Worm (Caenorhabditis elegans) whole organism, late embryonic: ENCODE measurements around the gene F08D12.4.

ENCODE experiments used
- C38D4.7 ChIP-seq: fragments of 200-800 bp; sonication (Bioruptor generic); optimal IDR thresholded peaks from 2 replicates; lab custom pipeline; 2018; ENCODE audit warnings: mild to moderate bottlenecking, missing genetic modification characterization, moderate library complexity, missing compliant biosample characterization
- F13H6.1 ChIP-seq: sonication (generic microtip); optimal IDR thresholded peaks from 2 replicates; lab custom pipeline; 2016; ENCODE audit warnings: missing genetic modification characterization, missing compliant biosample characterization
- K02D7.2 ChIP-seq: sonication (generic microtip); optimal IDR thresholded peaks from 2 replicates; lab custom pipeline; 2017; ENCODE audit warnings: mild to moderate bottlenecking, missing genetic modification characterization, missing compliant biosample characterization
- T23F11.4 ChIP-seq: fragments of 200-800 bp; sonication (Bioruptor generic); optimal IDR thresholded peaks from 2 replicates; lab custom pipeline; 2018; ENCODE audit warnings: mild to moderate bottlenecking, missing genetic modification characterization, missing compliant biosample characterization
- Y22D7AL.16 ChIP-seq: sonication (generic microtip); optimal IDR thresholded peaks from 2 replicates; lab custom pipeline; 2016; ENCODE audit warnings: missing genetic modification characterization, missing compliant biosample characterization
- ahr-1 ChIP-seq: sonication (generic microtip); optimal IDR thresholded peaks from 2 replicates; lab custom pipeline; 2016; ENCODE audit warnings: missing genetic modification characterization, missing compliant biosample characterization
- ceh-18 ChIP-seq: sonication (generic microtip); optimal IDR thresholded peaks from 2 replicates; lab custom pipeline; 2016; ENCODE audit warnings: missing genetic modification characterization, missing compliant biosample characterization
- ceh-19 ChIP-seq: fragments of 200-800 bp; sonication (Bioruptor generic); optimal IDR thresholded peaks from 2 replicates; lab custom pipeline; 2018; ENCODE audit warnings: mild to moderate bottlenecking, missing genetic modification characterization, missing compliant biosample characterization
- ceh-2 ChIP-seq: sonication (generic microtip); optimal IDR thresholded peaks from 2 replicates; lab custom pipeline; 2016; ENCODE audit warnings: missing genotype, missing genetic modification characterization, missing compliant biosample characterization
- ceh-30 ChIP-seq: fragments of 150-350 bp; optimal IDR thresholded peaks from 2 replicates; lab custom pipeline; 2014; ENCODE audit warnings: missing biosample characterization, missing genetic modification characterization
- ceh-34 ChIP-seq: sonication (generic microtip); optimal IDR thresholded peaks from 2 replicates; lab custom pipeline; 2016; ENCODE audit warnings: mild to moderate bottlenecking, missing genetic modification characterization, missing compliant biosample characterization
- ceh-45 ChIP-seq: fragments of 200-800 bp; sonication (Bioruptor generic); IDR thresholded peaks from 2 replicates; pipeline ENCODE4 v1.3.6; 2022; ENCODE audit warnings: missing genetic modification reagents, missing genetic modification characterization, missing compliant biosample characterization
- ceh-9 ChIP-seq: sonication (generic microtip); optimal IDR thresholded peaks from 2 replicates; lab custom pipeline; 2016; ENCODE audit warnings: mild to moderate bottlenecking, missing genetic modification characterization, inconsistent platforms, missing compliant biosample characterization
- dmd-4 ChIP-seq: sonication (generic microtip); optimal IDR thresholded peaks from 2 replicates; lab custom pipeline; 2016; ENCODE audit warnings: borderline replicate concordance, missing genetic modification characterization, missing compliant biosample characterization
- elt-4 ChIP-seq: sonication (generic microtip); optimal IDR thresholded peaks from 2 replicates; lab custom pipeline; 2016; ENCODE audit warnings: missing genetic modification characterization, missing compliant biosample characterization
- ets-4 ChIP-seq: sonication (generic microtip); optimal IDR thresholded peaks from 2 replicates; lab custom pipeline; 2016; ENCODE audit warnings: missing genetic modification characterization, missing compliant biosample characterization
- eyg-1 ChIP-seq: sonication (generic microtip); optimal IDR thresholded peaks from 2 replicates; lab custom pipeline; 2016; ENCODE audit warnings: missing genotype, missing genetic modification characterization, missing compliant biosample characterization
- hlh-15 ChIP-seq: sonication (generic microtip); optimal IDR thresholded peaks from 2 replicates; lab custom pipeline; 2016; ENCODE audit warnings: missing genetic modification characterization, missing compliant biosample characterization
- hlh-30 ChIP-seq: sonication (generic microtip); optimal IDR thresholded peaks from 2 replicates; lab custom pipeline; 2017; ENCODE audit warnings: antibody characterized with exemption, missing genetic modification characterization, missing compliant biosample characterization; ENCODE audit not compliant: insufficient read depth
- hlh-6 ChIP-seq: sonication (generic microtip); optimal IDR thresholded peaks from 2 replicates; lab custom pipeline; 2016; ENCODE audit warnings: missing genotype, missing genetic modification characterization, missing compliant biosample characterization
- lim-6 ChIP-seq: sonication (generic microtip); optimal IDR thresholded peaks from 2 replicates; lab custom pipeline; 2016; ENCODE audit warnings: missing genetic modification characterization, missing compliant biosample characterization
- mec-3 ChIP-seq: sonication (generic microtip); optimal IDR thresholded peaks from 2 replicates; lab custom pipeline; 2016; ENCODE audit warnings: borderline replicate concordance, missing genetic modification characterization, missing compliant biosample characterization
- nhr-11 ChIP-seq: fragments of 150-350 bp; optimal IDR thresholded peaks from 2 replicates; lab custom pipeline; 2014; ENCODE audit warnings: missing biosample characterization, missing genetic modification characterization
- odd-2 ChIP-seq: sonication (generic microtip); optimal IDR thresholded peaks from 2 replicates; lab custom pipeline; 2017; ENCODE audit warnings: antibody characterized with exemption, mild to moderate bottlenecking, missing genetic modification characterization, missing compliant biosample characterization
- pag-3 ChIP-seq: sonication (generic microtip); optimal IDR thresholded peaks from 2 replicates; lab custom pipeline; 2016; ENCODE audit warnings: missing compliant biosample characterization, missing genetic modification characterization, borderline replicate concordance
- pax-1 ChIP-seq: fragments of 150-350 bp; optimal IDR thresholded peaks from 2 replicates; lab custom pipeline; 2014; ENCODE audit warnings: missing biosample characterization, missing genetic modification characterization
- pha-2 ChIP-seq: sonication (generic microtip); optimal IDR thresholded peaks from 2 replicates; lab custom pipeline; 2017; ENCODE audit warnings: mild to moderate bottlenecking, missing genetic modification characterization, missing compliant biosample characterization
- sox-4 ChIP-seq: sonication (generic microtip); optimal IDR thresholded peaks from 2 replicates; lab custom pipeline; 2017; ENCODE audit warnings: mild to moderate bottlenecking, missing genetic modification characterization, inconsistent platforms, missing compliant biosample characterization
- syd-9 ChIP-seq: sonication (generic microtip); optimal IDR thresholded peaks from 2 replicates; lab custom pipeline; 2016; ENCODE audit warnings: mild to moderate bottlenecking, missing genetic modification characterization, moderate library complexity, missing compliant biosample characterization
- tbx-2 ChIP-seq: sonication (generic microtip); optimal IDR thresholded peaks from 2 replicates; lab custom pipeline; 2016; ENCODE audit warnings: missing genetic modification characterization, missing compliant biosample characterization
- tbx-7 ChIP-seq: sonication (generic microtip); optimal IDR thresholded peaks from 2 replicates; lab custom pipeline; 2016; ENCODE audit warnings: missing genotype, missing genetic modification characterization, missing compliant biosample characterization
- unc-42 ChIP-seq: sonication (generic microtip); optimal IDR thresholded peaks from 2 replicates; lab custom pipeline; 2016; ENCODE audit warnings: missing genotype, missing genetic modification characterization, missing compliant biosample characterization
- unc-86 ChIP-seq: sonication (generic microtip); optimal IDR thresholded peaks from 2 replicates; lab custom pipeline; 2016; ENCODE audit warnings: missing genetic modification characterization, missing compliant biosample characterization
- ztf-16 ChIP-seq: sonication (generic microtip); optimal IDR thresholded peaks from 2 replicates; lab custom pipeline; 2017; ENCODE audit warnings: missing genetic modification characterization, missing compliant biosample characterization

F08D12.4 gene

ce11 chrII:2783380-2783779 is 5.4 kb downstream of the F08D12.4 start:
- TF ChIP-seq tbx-2 (tag; lab: Kevin White, UChicago) = no peak
- TF ChIP-seq ceh-30 = no peak
- TF ChIP-seq ahr-1 (tag; lab: Kevin White, UChicago) = no peak
- no peak for TF ChIP-seq T23F11.4
- TF ChIP-seq pax-1 (tag; lab: Kevin White, UChicago) = no peak
- no peak for TF ChIP-seq odd-2 (tag; lab: Kevin White, UChicago)
- TF ChIP-seq pag-3 (tag; lab: Kevin White, UChicago) = no peak
- TF ChIP-seq ceh-34 (tag; lab: Kevin White, UChicago) = no peak

ce11 chrII:2785787-2786186 is 7.8 kb downstream of the F08D12.4 start:
- TF ChIP-seq ceh-19 (GFP tag; lab: Kevin White, UChicago) (no peak), ztf-16 (no peak), sox-4 (tag; lab: Kevin White, UChicago) (no peak), hlh-30 (tag; lab: Kevin White, UChicago) (no peak), F13H6.1 (tag; lab: Kevin White, UChicago) (no peak), hlh-6 (tag; lab: Kevin White, UChicago) (peak; percentile 10)

ce11 chrII:2787031-2787512 is 9.1 kb downstream of the F08D12.4 start, which contains the start of the genes F08D12.12 and srpa-72:
Gene F08D12.12, minus strand, starts transcription at chrII:2787081.
Gene srpa-72, plus strand, starts transcription at chrII:2787481.
- TF ChIP-seq tbx-7 (tag; lab: Kevin White, UChicago) = no peak
- no peak for TF ChIP-seq C38D4.7 (GFP tag; lab: Kevin White, UChicago)
- TF ChIP-seq nhr-11 (tag; lab: Kevin White, UChicago) = no peak
- TF ChIP-seq unc-42 (tag; lab: Kevin White, UChicago) = no peak
- no peak for TF ChIP-seq K02D7.2 (tag; lab: Kevin White, UChicago)
- no peak for TF ChIP-seq ceh-18

ce11 chrII:2787849-2788248 is 9.9 kb downstream of the F08D12.4 start:
- no peak for TF ChIP-seq elt-4 (tag; lab: Kevin White, UChicago)
- TF ChIP-seq sox-4 (tag; lab: Kevin White, UChicago) = no peak
- no peak for TF ChIP-seq pha-2 (tag; lab: Kevin White, UChicago)
- TF ChIP-seq ceh-45 = no peak
- TF ChIP-seq unc-42 (tag; lab: Kevin White, UChicago) = no peak
- TF ChIP-seq ceh-2 (tag; lab: Kevin White, UChicago) = no peak
- TF ChIP-seq ets-4 (tag; lab: Kevin White, UChicago) = no peak
- no peak for TF ChIP-seq ahr-1 (tag; lab: Kevin White, UChicago)
- no peak for TF ChIP-seq ceh-9 (tag; lab: Kevin White, UChicago)
- TF ChIP-seq Y22D7AL.16 = no peak
- no peak for TF ChIP-seq lim-6 (tag; lab: Kevin White, UChicago)
- no peak for TF ChIP-seq unc-86
- no peak for TF ChIP-seq eyg-1 (tag; lab: Kevin White, UChicago)
- TF ChIP-seq ceh-34 (tag; lab: Kevin White, UChicago) = no peak
- no peak for TF ChIP-seq dmd-4 (tag; lab: Kevin White, UChicago)
- no peak for TF ChIP-seq ztf-16
- no peak for TF ChIP-seq mec-3 (tag; lab: Kevin White, UChicago)

- TF ChIP-seq nhr-11 (tag; lab: Kevin White, UChicago) (no peak), syd-9 (tag; lab: Kevin White, UChicago) (no peak), hlh-15 (tag; lab: Kevin White, UChicago) (no peak)
These were observed 13.7 kb downstream of the F08D12.4 start for ce11 chrII:2791693-2792092.
